Worm (Caenorhabditis elegans) whole organism, L1 larva: Measurements from ENCODE around the gene F08H9.3.

Experiments
- C16A3.4 ChIP-seq: fragments of 150-350 bp; optimal IDR thresholded peaks from 2 replicates; lab custom pipeline; 2014; ENCODE audit warnings: missing biosample characterization, missing genetic modification characterization
- C34B4.2 ChIP-seq: sonication (generic microtip); optimal IDR thresholded peaks from 2 replicates; lab custom pipeline; 2017; ENCODE audit warnings: mild to moderate bottlenecking, missing genetic modification characterization, missing compliant biosample characterization
- aly-2 ChIP-seq: fragments of 150-350 bp; optimal IDR thresholded peaks from 2 replicates; lab custom pipeline; 2014; ENCODE audit warnings: missing biosample characterization, missing genetic modification characterization
- blmp-1 ChIP-seq: fragments of 150-350 bp; optimal IDR thresholded peaks from 2 replicates; lab custom pipeline; 2014; ENCODE audit warnings: missing biosample characterization, missing genetic modification characterization
- ceh-63 ChIP-seq: fragments of 200-800 bp; sonication (Bioruptor generic); optimal IDR thresholded peaks from 2 replicates; lab custom pipeline; 2018; ENCODE audit warnings: mild to moderate bottlenecking, missing genetic modification characterization, missing compliant biosample characterization
- ceh-8 ChIP-seq: fragments of 200-800 bp; sonication (Bioruptor generic); optimal IDR thresholded peaks from 2 replicates; lab custom pipeline; 2018; ENCODE audit warnings: mild to moderate bottlenecking, missing genetic modification characterization, moderate library complexity, missing compliant biosample characterization
- ceh-90 ChIP-seq: sonication (generic microtip); optimal IDR thresholded peaks from 2 replicates; lab custom pipeline; 2016; ENCODE audit warnings: missing genetic modification characterization, missing compliant biosample characterization
- ces-1 ChIP-seq: fragments of 150-350 bp; optimal IDR thresholded peaks from 2 replicates; lab custom pipeline; 2014; ENCODE audit warnings: missing biosample characterization, missing genetic modification reagents, missing genetic modification characterization
- dpl-1 ChIP-seq, 3 experiments: fragments of 150-350 bp in 2 of 3; sonication (generic microtip) in 1 of 3; optimal IDR thresholded peaks; 2 replicates each; lab custom pipeline; 2014 to 2017; ENCODE audit warnings: missing biosample characterization in 3 of 3, missing genetic modification characterization in 3 of 3, missing genetic modification reagents in 3 of 3
- dsc-1 ChIP-seq: sonication (generic microtip); optimal IDR thresholded peaks from 2 replicates; lab custom pipeline; 2016; ENCODE audit warnings: mild to moderate bottlenecking, missing genetic modification characterization, missing compliant biosample characterization
- efl-1 ChIP-seq, 4 experiments: fragments of 150-350 bp; optimal IDR thresholded peaks in 3 of 4; peaks in 1 of 4; 1 replicate in 1 of 4; 2 replicates in 3 of 4; lab custom pipeline; 2014; ENCODE audit warnings: missing biosample characterization in 2 of 4, missing genetic modification characterization in 2 of 4, missing genetic modification reagents in 2 of 4
- elt-3 ChIP-seq, 6 experiments: fragments of 150-350 bp in 1 of 6; sonication (generic microtip); optimal IDR thresholded peaks; 2 replicates each; lab custom pipeline; 2017 to 2018; ENCODE audit warnings: missing biosample characterization in 6 of 6, missing genetic modification characterization in 6 of 6, inconsistent platforms in 1 of 6
- fkh-4 ChIP-seq: sonication (generic microtip); optimal IDR thresholded peaks from 2 replicates; lab custom pipeline; 2016; ENCODE audit warnings: missing compliant biosample characterization, missing genetic modification characterization, borderline replicate concordance
- fkh-8 ChIP-seq: sonication (generic microtip); optimal IDR thresholded peaks from 2 replicates; lab custom pipeline; 2016; ENCODE audit warnings: mild to moderate bottlenecking, missing genetic modification characterization, missing compliant biosample characterization
- fos-1 ChIP-seq: fragments of 150-350 bp; optimal IDR thresholded peaks from 2 replicates; lab custom pipeline; 2014; ENCODE audit warnings: missing biosample characterization, missing genetic modification characterization
- hlh-17 ChIP-seq: fragments of 200-800 bp; sonication (Bioruptor generic); optimal IDR thresholded peaks from 2 replicates; lab custom pipeline; 2018; ENCODE audit warnings: missing genetic modification characterization, mild to moderate bottlenecking, missing compliant biosample characterization, moderate library complexity, borderline replicate concordance
- hlh-4 ChIP-seq: sonication (generic microtip); optimal IDR thresholded peaks from 2 replicates; lab custom pipeline; 2016; ENCODE audit warnings: mild to moderate bottlenecking, missing genetic modification characterization, missing compliant biosample characterization
- irx-1 ChIP-seq: sonication (generic microtip); optimal IDR thresholded peaks from 2 replicates; lab custom pipeline; 2016; ENCODE audit warnings: missing genetic modification characterization, missing compliant biosample characterization
- isw-1 ChIP-seq: fragments of 200-800 bp; sonication (Bioruptor generic); IDR thresholded peaks from 2 replicates; pipeline ENCODE4 v1.3.6; 2022; ENCODE audit warnings: missing genetic modification characterization, missing compliant biosample characterization
- lin-15B ChIP-seq: fragments of 150-350 bp; sonication (generic microtip); optimal IDR thresholded peaks from 3 replicates; lab custom pipeline; 2014; ENCODE audit warnings: missing biosample characterization, missing genetic modification characterization
- lir-3 ChIP-seq: sonication (generic microtip); optimal IDR thresholded peaks from 2 replicates; lab custom pipeline; 2016; ENCODE audit warnings: mild to moderate bottlenecking, missing genetic modification characterization, moderate library complexity, missing compliant biosample characterization; ENCODE audit not compliant: poor library complexity
- mab-9 ChIP-seq: fragments of 200-800 bp; sonication (Bioruptor generic); IDR thresholded peaks from 2 replicates; pipeline ENCODE4 v1.3.6; 2022; ENCODE audit warnings: missing genetic modification reagents, missing genetic modification characterization, missing compliant biosample characterization
- mdl-1 ChIP-seq, 2 experiments: fragments of 150-350 bp; optimal IDR thresholded peaks; 2 replicates each; lab custom pipeline; 2014 to 2017; ENCODE audit warnings: missing biosample characterization in 2 of 2, missing genetic modification characterization in 2 of 2, inconsistent platforms in 1 of 2
- mep-1 ChIP-seq: fragments of 150-350 bp; optimal IDR thresholded peaks from 2 replicates; lab custom pipeline; 2014; ENCODE audit warnings: missing biosample characterization, missing genetic modification characterization
- nhr-237 ChIP-seq: fragments of 150-350 bp; optimal IDR thresholded peaks from 2 replicates; lab custom pipeline; 2014; ENCODE audit warnings: missing biosample characterization, missing genetic modification characterization
- nhr-28 ChIP-seq: fragments of 150-350 bp; optimal IDR thresholded peaks from 2 replicates; lab custom pipeline; 2014; ENCODE audit warnings: missing biosample characterization, missing genetic modification characterization
- nhr-71 ChIP-seq: sonication (generic microtip); optimal IDR thresholded peaks from 2 replicates; lab custom pipeline; 2016; ENCODE audit warnings: mild to moderate bottlenecking, missing genetic modification characterization, moderate library complexity, missing compliant biosample characterization
- nhr-76 ChIP-seq: sonication (generic microtip); optimal IDR thresholded peaks from 2 replicates; lab custom pipeline; 2017; ENCODE audit warnings: missing biosample characterization, missing genetic modification characterization
- nhr-77 ChIP-seq: fragments of 150-350 bp; optimal IDR thresholded peaks from 2 replicates; lab custom pipeline; 2014; ENCODE audit warnings: missing biosample characterization, missing genetic modification characterization
- nhr-84 ChIP-seq: sonication (generic microtip); optimal IDR thresholded peaks from 2 replicates; lab custom pipeline; 2017; ENCODE audit warnings: missing biosample characterization, missing genetic modification characterization
- nhr-90 ChIP-seq: sonication (generic microtip); optimal IDR thresholded peaks from 2 replicates; lab custom pipeline; 2016; ENCODE audit warnings: mild to moderate bottlenecking, missing genetic modification characterization, missing compliant biosample characterization; ENCODE audit not compliant: poor library complexity
- pax-3 ChIP-seq: fragments of 200-800 bp; sonication (Bioruptor generic); optimal IDR thresholded peaks from 2 replicates; lab custom pipeline; 2018; ENCODE audit warnings: mild to moderate bottlenecking, missing genetic modification characterization, moderate library complexity, missing compliant biosample characterization
- pqm-1 ChIP-seq: sonication (generic microtip); optimal IDR thresholded peaks from 3 replicates; lab custom pipeline; 2017; ENCODE audit warnings: missing biosample characterization, missing genetic modification characterization
- rnt-1 ChIP-seq: sonication (generic microtip); optimal IDR thresholded peaks from 2 replicates; lab custom pipeline; 2016; ENCODE audit warnings: mild to moderate bottlenecking, missing genetic modification characterization, moderate library complexity, missing compliant biosample characterization
- skn-1 ChIP-seq: fragments of 150-350 bp; optimal IDR thresholded peaks from 2 replicates; lab custom pipeline; 2014; ENCODE audit warnings: missing biosample characterization, missing genetic modification characterization
- sox-4 ChIP-seq: sonication (generic microtip); optimal IDR thresholded peaks from 2 replicates; lab custom pipeline; 2016; ENCODE audit warnings: missing genetic modification characterization, missing compliant biosample characterization
- sup-37 ChIP-seq: fragments of 200-800 bp; sonication (Bioruptor generic); optimal IDR thresholded peaks from 2 replicates; lab custom pipeline; 2018; ENCODE audit warnings: mild to moderate bottlenecking, missing genetic modification characterization, missing compliant biosample characterization
- tbx-2 ChIP-seq: sonication (generic microtip); optimal IDR thresholded peaks from 2 replicates; lab custom pipeline; 2016; ENCODE audit warnings: missing genetic modification characterization, missing compliant biosample characterization
- tlp-1 ChIP-seq: fragments of 150-350 bp; optimal IDR thresholded peaks from 2 replicates; lab custom pipeline; 2014; ENCODE audit warnings: missing biosample characterization, missing genetic modification characterization
- unc-130 ChIP-seq: fragments of 150-350 bp; optimal IDR thresholded peaks from 2 replicates; lab custom pipeline; 2017; ENCODE audit warnings: missing biosample characterization, missing genetic modification characterization, inconsistent platforms
- unc-62 ChIP-seq: fragments of 150-350 bp; optimal IDR thresholded peaks from 2 replicates; lab custom pipeline; 2014; ENCODE audit warnings: missing biosample characterization, missing genetic modification reagents, missing genetic modification characterization
- unc-86 ChIP-seq: sonication (generic microtip); optimal IDR thresholded peaks from 2 replicates; lab custom pipeline; 2016; ENCODE audit warnings: missing genetic modification characterization, missing compliant biosample characterization
- unc-98 ChIP-seq: fragments of 200-800 bp; sonication (Bioruptor generic); IDR thresholded peaks from 2 replicates; pipeline ENCODE4 v1.3.6; 2022; ENCODE audit warnings: missing genetic modification characterization, missing compliant biosample characterization
- vab-15 ChIP-seq: sonication (generic microtip); optimal IDR thresholded peaks from 2 replicates; lab custom pipeline; 2017; ENCODE audit warnings: missing genotype, mild to moderate bottlenecking, missing genetic modification characterization, missing compliant biosample characterization
- zip-4 ChIP-seq: fragments of 200-800 bp; sonication (Bioruptor generic); optimal IDR thresholded peaks from 2 replicates; lab custom pipeline; 2018; ENCODE audit warnings: mild to moderate bottlenecking, missing genetic modification characterization, moderate library complexity, missing compliant biosample characterization
- ztf-4 ChIP-seq: fragments of 150-350 bp; optimal IDR thresholded peaks from 2 replicates; lab custom pipeline; 2014; ENCODE audit warnings: missing biosample characterization, missing genetic modification characterization

F08H9.3 gene

DNA sequence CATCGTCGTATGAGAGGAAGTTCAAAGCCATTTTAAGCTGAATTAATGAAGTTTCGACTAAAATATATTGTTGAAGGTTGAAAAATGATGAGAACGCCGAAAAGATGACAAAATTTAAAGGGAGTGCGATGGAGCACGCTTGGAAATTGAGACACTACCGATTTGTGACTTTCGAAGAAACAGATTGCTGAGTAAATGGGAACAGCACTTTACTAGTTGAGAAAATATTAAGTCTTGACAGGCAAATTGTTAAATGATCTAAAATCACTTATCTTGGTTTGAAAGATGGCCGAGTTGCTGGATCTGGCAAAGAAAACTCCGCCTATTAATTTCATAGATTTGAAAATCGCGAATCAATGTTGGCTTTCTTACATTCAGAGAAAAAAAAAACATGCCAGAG is 39.9 kb downstream of the F08H9.3 start, which contains the start of gene rpoa-12 (continued):
- TF ChIP-seq isw-1 (peak; percentile 32; the same call in 1 of the 2 replicates), irx-1 (tag; lab: Kevin White, UChicago) (no peak), skn-1 (tag; lab: Kevin White, UChicago) (peak; percentile 94), rnt-1 (tag; lab: Kevin White, UChicago) (peak; percentile 42), unc-130 (tag; lab: Kevin White, UChicago) (peak; percentile 1), hlh-4 (tag; lab: Kevin White, UChicago) (no peak), tbx-2 (peak; percentile 44), C34B4.2 (no peak), vab-15 (tag; lab: Kevin White, UChicago) (peak; percentile 50), tlp-1 (tag; lab: Kevin White, UChicago) (no peak), unc-98 (GFP tag; lab: Robert Waterston, UW) (0 out of 2 replicates have a peak, but pooled peaks have one; percentile 44), pax-3 (tag; lab: Kevin White, UChicago) (peak; percentile 92), nhr-84 (tag; lab: Kevin White, UChicago) (no peak), fos-1 (no peak), dpl-1 (GFP tag; optimal IDR thresholded peaks at IDR 0.05; lab: Kevin White, UChicago) (peak; percentile 37 to 51 (median 38)), ces-1 (GFP tag; lab: Kevin White, UChicago) (no peak), fkh-8 (peak; percentile 63), ceh-63 (no peak), efl-1 (optimal IDR thresholded peaks at IDR 0.05; lab: Kevin White, UChicago) (peak; percentile 52 to 58), efl-1 (GFP tag; optimal IDR thresholded peaks at IDR 0.05 in 1 of 2; lab: Kevin White, UChicago) (peak; percentile 50 to 78), mab-9 (GFP tag; lab: Robert Waterston, UW) (no peak), unc-86 (tag; lab: Kevin White, UChicago) (no peak), pqm-1 (tag; lab: Kevin White, UChicago) (no peak), ceh-90 (tag; lab: Kevin White, UChicago) (peak; percentile 25), dsc-1 (tag; lab: Kevin White, UChicago) (peak; percentile 42), unc-62 (GFP tag; lab: Kevin White, UChicago) (no peak), sup-37 (GFP tag; lab: Kevin White, UChicago) (no peak), fkh-4 (tag; lab: Kevin White, UChicago) (no peak), blmp-1 (tag; lab: Kevin White, UChicago) (no peak), ceh-8 (no peak), lir-3 (tag; lab: Kevin White, UChicago) (peak; percentile 68)

- no peak for TF ChIP-seq sox-4
- no peak for TF ChIP-seq aly-2 (tag; lab: Kevin White, UChicago)
- TF ChIP-seq irx-1 (tag; lab: Kevin White, UChicago): no peak
- no peak for TF ChIP-seq nhr-237 (tag; lab: Kevin White, UChicago)
- TF ChIP-seq fkh-8: no peak
- TF ChIP-seq efl-1 (optimal IDR thresholded peaks at IDR 0.05; lab: Kevin White, UChicago): no peak
- peak in 1 of 2 experiments; percentile 10 for TF ChIP-seq efl-1 (GFP tag; optimal IDR thresholded peaks at IDR 0.05 in 1 of 2; lab: Kevin White, UChicago)
Measured at ce11 chrV:14422317-14422716, 40.8 kb downstream of the F08H9.3 start, which contains the start of gene pas-1. TSS of gene pas-1 (minus strand) at chrV:14422618.

ce11 chrV:14421325-14421724 is 41.8 kb downstream of the F08H9.3 start, which contains the start of gene dhs-22:
TSS of gene dhs-22 (minus strand) at chrV:14421440.
- TF ChIP-seq nhr-28 (tag; lab: Kevin White, UChicago) (no peak), nhr-90 (no peak), mab-9 (GFP tag; lab: Robert Waterston, UW) (no peak), nhr-76 (tag; lab: Kevin White, UChicago) (no peak), ztf-4 (tag; lab: Kevin White, UChicago) (no peak), mep-1 (tag; lab: Kevin White, UChicago) (no peak), dpl-1 (GFP tag; optimal IDR thresholded peaks at IDR 0.05; lab: Kevin White, UChicago) (no peak), C16A3.4 (tag; lab: Kevin White, UChicago) (no peak), mdl-1 (tag; optimal IDR thresholded peaks at IDR 0.05; lab: Kevin White, UChicago) (no peak), nhr-77 (no peak), efl-1 (optimal IDR thresholded peaks at IDR 0.05; lab: Kevin White, UChicago) (no peak), efl-1 (GFP tag; optimal IDR thresholded peaks at IDR 0.05 in 1 of 2; lab: Kevin White, UChicago) (no peak), fkh-4 (tag; lab: Kevin White, UChicago) (no peak), nhr-71 (tag; lab: Kevin White, UChicago) (no peak), lin-15B (tag; lab: Kevin White, UChicago) (no peak), hlh-17 (GFP tag; lab: Kevin White, UChicago) (no peak), elt-3 (tag; optimal IDR thresholded peaks at IDR 0.05; lab: Kevin White, UChicago) (no peak), unc-62 (GFP tag; lab: Kevin White, UChicago) (no peak), zip-4 (GFP tag; lab: Kevin White, UChicago) (no peak), ceh-90 (tag; lab: Kevin White, UChicago) (no peak), unc-98 (GFP tag; lab: Robert Waterston, UW) (no peak)
- TF ChIP-seq, all 84 proteins: peak for 0
